Fruit fly (Drosophila melanogaster): ENCODE results near the gene Ptp10D.

Gene Ptp10D

dm6 chrX:11679461-11679860 is 57.6 kb downstream of the Ptp10D start:
- no peak for TF ChIP-seq GATAd (GFP tag; optimal IDR thresholded peaks at IDR 0.05)
- TF ChIP-seq dsf (GFP tag; optimal IDR thresholded peaks at IDR 0.05; ENCODE audit: borderline replicate concordance) = no peak
- no peak for TF ChIP-seq dmrt93B (GFP tag; optimal IDR thresholded peaks at IDR 0.05)
- TF ChIP-seq fru (GFP tag; optimal IDR thresholded peaks at IDR 0.05) = peak; percentile 55
- TF ChIP-seq Jra (GFP tag; optimal IDR thresholded peaks at IDR 0.05) = no peak
- no peak for TF ChIP-seq CrebA (GFP tag; optimal IDR thresholded peaks at IDR 0.05; ENCODE audit: borderline replicate concordance)
- peak; percentile 10 for TF ChIP-seq HLH106 (tag; optimal IDR thresholded peaks at IDR 0.05)
- no peak for TF ChIP-seq Hnf4 (GFP tag; optimal IDR thresholded peaks at IDR 0.05)
- no peak for TF ChIP-seq N (GFP tag; optimal IDR thresholded peaks at IDR 0.05)
- TF ChIP-seq sv (GFP tag; optimal IDR thresholded peaks at IDR 0.05) = no peak
- peak; percentile 12 for TF ChIP-seq woc (GFP tag; optimal IDR thresholded peaks at IDR 0.05)
- TF ChIP-seq lola (GFP tag; optimal IDR thresholded peaks at IDR 0.05) = no peak
- peak; percentile 20 for TF ChIP-seq h (GFP tag; optimal IDR thresholded peaks at IDR 0.05)
- no peak for TF ChIP-seq Hr78 (GFP tag; optimal IDR thresholded peaks at IDR 0.05)
- TF ChIP-seq OdsH (GFP tag; optimal IDR thresholded peaks at IDR 0.05) = peak; percentile 45
- TF ChIP-seq brk (GFP tag; optimal IDR thresholded peaks at IDR 0.05) = no peak
- TF ChIP-seq br (GFP tag; optimal IDR thresholded peaks at IDR 0.05) = peak; percentile 25
- TF ChIP-seq tai (GFP tag; optimal IDR thresholded peaks at IDR 0.05) = no peak
- peak; percentile 28 for TF ChIP-seq psq (GFP tag; optimal IDR thresholded peaks at IDR 0.05)
- TF ChIP-seq rgr (GFP tag; optimal IDR thresholded peaks at IDR 0.05) = peak; percentile 24
- TF ChIP-seq CG32264 (GFP tag; optimal IDR thresholded peaks at IDR 0.05) = no peak
- TF ChIP-seq foxo (GFP tag; optimal IDR thresholded peaks at IDR 0.05) = peak in 1 of 2 experiments; percentile 27
- no peak for TF ChIP-seq dl (GFP tag; optimal IDR thresholded peaks at IDR 0.05; ENCODE audit: insufficient read depth in 1 of 2, partially characterized antibody in 2 of 2)
- no peak for TF ChIP-seq Sp1 (GFP tag; optimal IDR thresholded peaks at IDR 0.05)

- TF ChIP-seq dl (GFP tag; optimal IDR thresholded peaks at IDR 0.05; ENCODE audit: insufficient read depth in 1 of 2, partially characterized antibody in 2 of 2) = no peak
- no peak for TF ChIP-seq jim (GFP tag; optimal IDR thresholded peaks at IDR 0.05)
- TF ChIP-seq foxo (GFP tag; optimal IDR thresholded peaks at IDR 0.05) = no peak
- no peak for TF ChIP-seq h (GFP tag; optimal IDR thresholded peaks at IDR 0.05)
- TF ChIP-seq Vsx2 (GFP tag; optimal IDR thresholded peaks at IDR 0.05; ENCODE audit: partially characterized antibody) = no peak
- no peak for TF ChIP-seq lola (GFP tag; optimal IDR thresholded peaks at IDR 0.05)
- TF ChIP-seq woc (GFP tag; optimal IDR thresholded peaks at IDR 0.05) = no peak
- TF ChIP-seq Hr78 (GFP tag; optimal IDR thresholded peaks at IDR 0.05) = no peak
- TF ChIP-seq GATAd (GFP tag; optimal IDR thresholded peaks at IDR 0.05) = no peak
- TF ChIP-seq sage (GFP tag; optimal IDR thresholded peaks at IDR 0.05) = no peak
- no peak for TF ChIP-seq CG9705 (GFP tag; optimal IDR thresholded peaks at IDR 0.05)
- TF ChIP-seq tai (GFP tag; optimal IDR thresholded peaks at IDR 0.05) = no peak
- TF ChIP-seq CG32264 (GFP tag; optimal IDR thresholded peaks at IDR 0.05) = no peak
- TF ChIP-seq psq (GFP tag; optimal IDR thresholded peaks at IDR 0.05) = no peak
Observed at dm6 chrX:11680405-11680804, 58.6 kb downstream of the Ptp10D start.

dm6 chrX:11681558-11682551 is 60.0 kb downstream of the Ptp10D start:
- TF ChIP-seq Hr78 (GFP tag; optimal IDR thresholded peaks at IDR 0.05) (no peak), Mio (GFP tag; optimal IDR thresholded peaks at IDR 0.05) (no peak), foxo (GFP tag; optimal IDR thresholded peaks at IDR 0.05) (peak; percentile 59 to 76), sv (GFP tag; optimal IDR thresholded peaks at IDR 0.05) (peak; percentile 13), sage (GFP tag; optimal IDR thresholded peaks at IDR 0.05) (peak; percentile 44), lola (GFP tag; optimal IDR thresholded peaks at IDR 0.05) (no peak), pan (optimal IDR thresholded peaks at IDR 0.05) (no peak), dl (GFP tag; optimal IDR thresholded peaks at IDR 0.05; ENCODE audit: insufficient read depth in 1 of 2, partially characterized antibody in 2 of 2) (peak; percentile 77 to 92), dmrt93B (GFP tag; optimal IDR thresholded peaks at IDR 0.05) (peak; percentile 48), fru (GFP tag; optimal IDR thresholded peaks at IDR 0.05) (peak; percentile 100), ey (GFP tag; optimal IDR thresholded peaks at IDR 0.05) (peak; percentile 75), CG9705 (GFP tag; optimal IDR thresholded peaks at IDR 0.05) (peak; percentile 67), usp (GFP tag; optimal IDR thresholded peaks at IDR 0.05) (no peak), HLH106 (tag; optimal IDR thresholded peaks at IDR 0.05) (peak; percentile 77), OdsH (GFP tag; optimal IDR thresholded peaks at IDR 0.05) (peak; percentile 15), Rel (GFP tag; optimal IDR thresholded peaks at IDR 0.05) (peak; percentile 17), Rel (tag; optimal IDR thresholded peaks at IDR 0.05) (peak; percentile 25), h (GFP tag; optimal IDR thresholded peaks at IDR 0.05) (peak; percentile 69), CrebA (GFP tag; optimal IDR thresholded peaks at IDR 0.05; ENCODE audit: borderline replicate concordance) (no peak), dsf (GFP tag; optimal IDR thresholded peaks at IDR 0.05; ENCODE audit: borderline replicate concordance) (no peak), jim (GFP tag; optimal IDR thresholded peaks at IDR 0.05) (no peak), N (GFP tag; optimal IDR thresholded peaks at IDR 0.05) (no peak), psq (GFP tag; optimal IDR thresholded peaks at IDR 0.05) (peak; percentile 72), Hr83 (GFP tag; optimal IDR thresholded peaks at IDR 0.05; ENCODE audit: poor library complexity, severe bottlenecking) (peak; percentile 50), Dif (GFP tag; optimal IDR thresholded peaks at IDR 0.05; ENCODE audit: partially characterized antibody) (peak; percentile 93), GATAd (GFP tag; optimal IDR thresholded peaks at IDR 0.05) (no peak), Sp1 (GFP tag; optimal IDR thresholded peaks at IDR 0.05) (peak; percentile 60), Abd-B (GFP tag; optimal IDR thresholded peaks at IDR 0.05) (no peak), CG32264 (GFP tag; optimal IDR thresholded peaks at IDR 0.05) (no peak), brk (GFP tag; optimal IDR thresholded peaks at IDR 0.05) (no peak), Jra (GFP tag; optimal IDR thresholded peaks at IDR 0.05) (peak; percentile 13), woc (GFP tag; optimal IDR thresholded peaks at IDR 0.05) (peak; percentile 72), rgr (GFP tag; optimal IDR thresholded peaks at IDR 0.05) (peak; percentile 72), tai (GFP tag; optimal IDR thresholded peaks at IDR 0.05) (peak; percentile 72), Myc (optimal IDR thresholded peaks at IDR 0.05) (no peak), Hnf4 (GFP tag; optimal IDR thresholded peaks at IDR 0.05) (peak; percentile 36), br (GFP tag; optimal IDR thresholded peaks at IDR 0.05) (peak; percentile 53)
